Worm (Caenorhabditis elegans) whole organism, dauer: Measurements from ENCODE around the gene brap-2.

Experiments
- unc-62 ChIP-seq: sonication (generic microtip); optimal IDR thresholded peaks from 2 replicates; lab custom pipeline; 2017; ENCODE audit warnings: missing biosample characterization, missing genetic modification reagents, missing genetic modification characterization

The brap-2 gene

ce11 chrII:5407548-5407947, 14.6 kb upstream of the brap-2 start, which contains the start of gene clec-141:
Gene clec-141, minus strand, starts transcription at chrII:5407648.
- TF ChIP-seq unc-62 (GFP tag; lab: Kevin White, UChicago), result no peak

ce11 chrII:5399201-5399600, 6.2 kb upstream of the brap-2 start, which contains the start of gene mog-5:
Gene mog-5, plus strand, starts transcription at chrII:5399538.
- no peak for TF ChIP-seq unc-62 (GFP tag; lab: Kevin White, UChicago)

ce11 chrII:5398779-5399178, 5.8 kb upstream of the brap-2 start, which contains the start of gene fbxl-3:
Gene fbxl-3, minus strand, starts transcription at chrII:5398902.
- no peak for TF ChIP-seq unc-62 (GFP tag; lab: Kevin White, UChicago)

DNA sequence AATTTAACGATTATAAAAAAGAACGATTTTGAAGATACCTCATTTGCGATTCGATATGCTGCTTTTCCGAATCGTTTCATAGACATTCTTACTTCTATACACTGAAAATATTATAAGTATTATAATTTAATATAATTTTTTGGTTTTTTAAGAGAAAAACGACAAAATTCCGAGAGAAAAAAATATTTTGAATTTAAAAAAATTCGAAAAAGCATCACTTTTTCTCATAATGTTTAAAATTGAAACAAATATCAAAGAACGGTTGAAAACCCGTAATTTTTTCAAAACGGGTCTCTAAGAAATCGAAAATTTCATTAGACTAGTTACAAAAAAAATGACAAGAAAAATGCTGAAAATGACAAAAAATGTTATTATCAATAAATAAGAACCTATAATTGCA, 2.6 kb upstream of the brap-2 start, which contains the start of gene pink-1:
Gene pink-1, minus strand, starts transcription at position 101 of the 400 bp plus-strand sequence.
- no peak for TF ChIP-seq unc-62 (GFP tag; lab: Kevin White, UChicago)

- TF ChIP-seq unc-62 (GFP tag; lab: Kevin White, UChicago), result no peak
These were observed 1.5 kb downstream of the brap-2 start for ce11 chrII:5391447-5391846.

- TF ChIP-seq unc-62 (GFP tag; lab: Kevin White, UChicago), result no peak
These were observed 3.1 kb downstream of the brap-2 start, which contains the start of gene ndx-6 for ce11 chrII:5389831-5390323. Gene ndx-6, minus strand, starts transcription at chrII:5389881.

- TF ChIP-seq unc-62 (GFP tag; lab: Kevin White, UChicago), result no peak
These were observed 4.1 kb downstream of the brap-2 start, which contains the start of gene rsp-4 for ce11 chrII:5388786-5389421. Gene rsp-4, minus strand, starts transcription at chrII:5388836.

DNA sequence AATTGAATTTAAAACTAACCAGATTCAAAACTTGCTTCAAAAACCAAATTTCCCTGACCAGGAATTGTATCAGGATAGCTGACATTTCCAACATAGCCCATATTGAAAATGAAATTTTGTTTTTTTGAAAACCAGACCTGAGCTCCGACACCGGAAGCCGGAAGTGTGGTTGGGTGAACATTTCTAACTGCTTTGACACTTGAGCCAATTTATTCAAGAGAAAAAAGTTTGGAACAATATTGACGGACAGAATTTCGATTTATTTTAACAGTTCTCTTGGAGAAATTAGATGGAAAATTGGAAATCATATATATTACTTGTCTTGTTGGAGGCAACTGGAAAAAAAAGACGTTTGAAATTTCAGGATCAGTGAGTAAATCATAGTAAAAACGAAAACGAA, 5.8 kb downstream of the brap-2 start, which contains the start of gene ccpp-6:
Gene ccpp-6, minus strand, starts transcription at position 101 of the 400 bp plus-strand sequence.
- no peak for TF ChIP-seq unc-62 (GFP tag; lab: Kevin White, UChicago)

DNA sequence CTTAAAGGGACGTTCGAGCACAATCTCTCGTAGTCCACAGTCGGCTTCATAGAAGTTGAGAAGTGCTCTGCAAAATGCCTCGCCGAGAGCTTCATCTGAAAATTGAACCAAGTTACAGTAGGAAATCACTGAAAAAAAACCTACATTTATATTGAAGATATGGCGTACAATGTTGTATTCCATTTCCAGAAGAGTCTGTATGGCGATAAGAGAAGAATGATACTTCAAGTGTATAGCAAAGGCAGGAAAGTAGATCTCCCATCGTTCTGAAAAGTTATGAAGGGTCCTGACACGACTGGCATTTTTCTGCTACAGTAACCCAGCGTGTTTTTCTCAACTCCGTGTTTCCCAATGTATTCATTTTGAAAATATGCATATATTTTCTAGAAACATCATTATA, 8.7 kb downstream of the brap-2 start:
- TF ChIP-seq unc-62 (GFP tag; lab: Kevin White, UChicago), result no peak

- no peak for TF ChIP-seq unc-62 (GFP tag; lab: Kevin White, UChicago)
These were observed 13.3 kb downstream of the brap-2 start, which contains the start of gene pkc-3 for ce11 chrII:5379614-5380077. Gene pkc-3, plus strand, starts transcription at chrII:5380027.

ce11 chrII:5378239-5378521, 14.8 kb downstream of the brap-2 start:
- TF ChIP-seq unc-62 (GFP tag; lab: Kevin White, UChicago), result no peak

DNA sequence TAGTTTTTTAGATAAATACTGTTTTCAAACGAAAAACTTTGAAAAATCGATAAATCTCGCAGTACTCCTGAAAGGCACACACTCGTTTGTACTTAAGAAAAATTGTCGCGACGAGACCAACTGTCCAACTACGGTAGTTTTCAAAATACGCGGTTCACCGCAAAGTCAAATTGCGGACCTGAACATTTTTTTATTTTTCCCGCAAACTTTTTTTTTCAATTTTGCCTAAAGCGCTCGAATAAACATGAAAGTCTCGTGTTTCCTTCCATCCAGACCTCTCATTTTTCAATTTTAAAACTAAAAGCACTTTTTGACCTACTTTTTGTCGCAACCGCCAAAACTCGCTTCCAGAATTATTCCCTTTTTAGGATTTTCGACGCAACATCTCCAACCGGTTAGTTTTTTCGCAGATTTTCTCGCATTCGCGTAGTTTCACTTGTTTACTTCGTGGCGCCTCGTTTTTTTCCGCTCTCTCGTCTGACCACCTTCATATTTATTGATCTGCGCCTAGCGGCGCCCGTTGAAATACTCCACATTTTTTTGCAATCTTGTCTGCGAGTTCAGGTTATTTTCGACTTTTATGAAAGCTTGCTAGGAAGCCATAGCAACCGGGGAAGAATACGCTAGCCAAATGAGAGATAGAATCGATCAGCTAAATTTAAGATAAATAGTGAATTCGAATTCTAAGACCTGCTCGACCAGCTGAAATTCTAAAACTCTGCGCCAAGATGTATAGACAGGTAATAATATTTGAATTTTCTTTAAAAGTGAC, 15.3 kb downstream of the brap-2 start, which contains the start of gene prdx-2:
Gene prdx-2, plus strand, starts transcription at position 729 of the 772 bp plus-strand sequence.
- TF ChIP-seq unc-62 (GFP tag; lab: Kevin White, UChicago), result no peak

DNA sequence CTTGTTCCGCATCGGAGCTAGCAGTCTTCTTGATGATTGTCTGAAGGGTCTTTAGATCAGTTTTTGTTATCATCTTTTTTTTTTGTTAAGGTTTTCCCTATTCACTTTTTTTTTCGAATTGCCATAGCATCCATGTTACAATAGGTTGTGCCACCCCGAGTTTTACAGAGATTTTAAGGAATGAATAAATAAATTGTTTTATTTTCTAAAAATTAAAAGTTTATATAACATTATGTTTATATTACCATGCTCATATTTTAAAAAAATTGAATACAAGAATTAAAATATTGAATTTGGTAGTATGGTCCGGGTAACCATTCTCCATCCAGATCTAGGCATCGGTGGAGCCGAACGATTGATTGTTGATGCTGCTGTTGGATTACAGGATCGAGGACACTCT, 18.0 kb downstream of the brap-2 start, which contains the start of gene algn-2:
Gene algn-2, plus strand, starts transcription at position 301 of the 400 bp plus-strand sequence.
- no peak for TF ChIP-seq unc-62 (GFP tag; lab: Kevin White, UChicago)

ce11 chrII:5373275-5374047, 19.5 kb downstream of the brap-2 start, which contains the start of the genes agt-2 and F09E5.3:
Gene agt-2, minus strand, starts transcription at chrII:5373827.
Gene F09E5.3, plus strand, starts transcription at chrII:5373997.
- TF ChIP-seq unc-62 (GFP tag; lab: Kevin White, UChicago), result no peak

ce11 chrII:5370641-5371040, 22.3 kb downstream of the brap-2 start, which contains the start of gene F09E5.12:
Gene F09E5.12, minus strand, starts transcription at chrII:5370741.
- no peak for TF ChIP-seq unc-62 (GFP tag; lab: Kevin White, UChicago)
